Worm (Caenorhabditis elegans) whole organism, L1 larva: Measurements from ENCODE around the gene ZK688.4.

ENCODE experiments used
- alr-1 ChIP-seq: fragments of 200-800 bp; sonication (Bioruptor generic); optimal IDR thresholded peaks from 2 replicates; lab custom pipeline; 2018; ENCODE audit warnings: borderline replicate concordance, mild to moderate bottlenecking, missing genetic modification characterization, missing compliant biosample characterization
- mdl-1 ChIP-seq, 2 experiments: fragments of 150-350 bp; optimal IDR thresholded peaks; 2 replicates each; lab custom pipeline; 2014 to 2017; ENCODE audit warnings: missing biosample characterization in 2 of 2, missing genetic modification characterization in 2 of 2, inconsistent platforms in 1 of 2
- pqm-1 ChIP-seq: sonication (generic microtip); optimal IDR thresholded peaks from 3 replicates; lab custom pipeline; 2017; ENCODE audit warnings: missing biosample characterization, missing genetic modification characterization
- unc-86 ChIP-seq: sonication (generic microtip); optimal IDR thresholded peaks from 2 replicates; lab custom pipeline; 2016; ENCODE audit warnings: missing genetic modification characterization, missing compliant biosample characterization

ce11 chrIII:7928549-7929129 is 33.8 kb downstream of the ZK688.4 start, which contains the start of the genes C29E4.13 and npp-15:
- TF ChIP-seq alr-1 (no peak), unc-86 (tag; lab: Kevin White, UChicago) (peak; percentile 15), mdl-1 (tag; optimal IDR thresholded peaks at IDR 0.05; lab: Kevin White, UChicago) (peak in 1 of 2 experiments; percentile 17), pqm-1 (tag; lab: Kevin White, UChicago) (no peak)
